Fruit fly (Drosophila melanogaster) whole organism, embryonic: ENCODE measurements around the gene CG13679.
A peak's percentile ranks its signal among the peaks of the same experiment; 100 is the strongest.

ENCODE experiments used
- CG10147 ChIP-seq: fragments of 200-800 bp; sonication (Bioruptor generic); optimal IDR thresholded peaks from 2 replicates; lab custom pipeline; 2019; ENCODE audit warnings: missing biosample characterization, mild to moderate bottlenecking, missing genetic modification characterization, moderate library complexity
- CG10267 ChIP-seq: fragments of 200-800 bp; sonication (Bioruptor generic); optimal IDR thresholded peaks from 2 replicates; lab custom pipeline; 2018; ENCODE audit warnings: missing biosample characterization, mild to moderate bottlenecking, missing genetic modification characterization, moderate library complexity
- CG11456 ChIP-seq: fragments of 200-800 bp; sonication (Bioruptor generic); IDR thresholded peaks from 3 replicates; pipeline ENCODE4 v1.3.6; 2022; ENCODE audit warnings: missing biosample characterization, missing genetic modification characterization
- CG11504 ChIP-seq: fragments of 200-800 bp; sonication (Bioruptor generic); optimal IDR thresholded peaks from 3 replicates; lab custom pipeline; 2019; ENCODE audit warnings: missing biosample characterization, mild to moderate bottlenecking, missing genetic modification characterization, moderate library complexity
- CG12659 ChIP-seq: fragments of 200-800 bp; sonication (Bioruptor generic); optimal IDR thresholded peaks from 3 replicates; lab custom pipeline; 2017; ENCODE audit warnings: mild to moderate bottlenecking, missing biosample characterization, missing genetic modification reagents, missing genetic modification characterization
- CG13123 ChIP-seq: fragments of 200-800 bp; sonication (Bioruptor generic); optimal IDR thresholded peaks from 2 replicates; lab custom pipeline; 2016; ENCODE audit warnings: missing biosample characterization, missing genetic modification characterization
- CG13775 ChIP-seq: fragments of 200-800 bp; sonication (Bioruptor generic); optimal IDR thresholded peaks from 3 replicates; lab custom pipeline; 2017; ENCODE audit warnings: missing biosample characterization, mild to moderate bottlenecking, missing genetic modification characterization
- CG14667 ChIP-seq: fragments of 200-800 bp; sonication (Bioruptor generic); IDR thresholded peaks from 2 replicates; pipeline ENCODE4 v1.3.6; 2022; ENCODE audit warnings: missing biosample characterization, missing genetic modification characterization
- CG1603 ChIP-seq: fragments of 200-800 bp; sonication (Bioruptor generic); optimal IDR thresholded peaks from 2 replicates; lab custom pipeline; 2019; ENCODE audit warnings: missing biosample characterization, mild to moderate bottlenecking, missing genetic modification characterization, moderate library complexity
- CG17186 ChIP-seq: fragments of 200-800 bp; sonication (Bioruptor generic); optimal IDR thresholded peaks from 3 replicates; lab custom pipeline; 2017; ENCODE audit warnings: missing biosample characterization, missing genetic modification reagents, missing genetic modification characterization
- CG18476 ChIP-seq: fragments of 200-800 bp; sonication (Bioruptor generic); optimal IDR thresholded peaks from 2 replicates; lab custom pipeline; 2016; ENCODE audit warnings: missing biosample characterization, mild to moderate bottlenecking, missing genetic modification characterization
- CG18599 ChIP-seq: fragments of 200-800 bp; sonication (Bioruptor generic); optimal IDR thresholded peaks from 3 replicates; lab custom pipeline; 2017; ENCODE audit warnings: missing biosample characterization, missing genetic modification characterization, mild to moderate bottlenecking, moderate library complexity, missing genetic modification reagents
- CG31224 ChIP-seq: fragments of 200-800 bp; sonication (Bioruptor generic); IDR thresholded peaks from 2 replicates; pipeline ENCODE4 v1.3.6; 2022; ENCODE audit warnings: missing biosample characterization, missing genetic modification characterization
- CG31388 ChIP-seq: fragments of 200-800 bp; sonication (Bioruptor generic); optimal IDR thresholded peaks from 2 replicates; lab custom pipeline; 2016; ENCODE audit warnings: missing biosample characterization, missing genetic modification characterization
- CG3163 ChIP-seq: fragments of 200-800 bp; sonication (Bioruptor generic); optimal IDR thresholded peaks from 3 replicates; lab custom pipeline; 2016; ENCODE audit warnings: missing biosample characterization, missing genetic modification characterization
- CG32532 ChIP-seq: fragments of 200-800 bp; sonication (Bioruptor generic); IDR thresholded peaks from 2 replicates; pipeline ENCODE4 v1.3.6; 2022; ENCODE audit warnings: missing biosample characterization, missing genetic modification characterization
- CG3407 ChIP-seq: fragments of 200-800 bp; sonication (Bioruptor generic); optimal IDR thresholded peaks from 2 replicates; lab custom pipeline; 2018; ENCODE audit warnings: missing biosample characterization, mild to moderate bottlenecking, missing genetic modification characterization
- CG4282 ChIP-seq: fragments of 200-800 bp; sonication (Bioruptor generic); optimal IDR thresholded peaks from 2 replicates; lab custom pipeline; 2016; ENCODE audit warnings: missing biosample characterization, missing genetic modification characterization
- CG4854 ChIP-seq: fragments of 200-800 bp; sonication (Bioruptor generic); optimal IDR thresholded peaks from 2 replicates; lab custom pipeline; 2016; ENCODE audit warnings: missing biosample characterization, missing genetic modification characterization, inconsistent platforms
- CG5953 ChIP-seq: fragments of 200-800 bp; sonication (Bioruptor generic); IDR thresholded peaks from 2 replicates; pipeline ENCODE4 v1.3.6; 2022; ENCODE audit warnings: missing biosample characterization, missing genetic modification characterization
- CG6654 ChIP-seq: fragments of 200-800 bp; sonication (Bioruptor generic); optimal IDR thresholded peaks from 2 replicates; lab custom pipeline; 2017; ENCODE audit warnings: missing biosample characterization, mild to moderate bottlenecking, missing genetic modification characterization
- CG6689 ChIP-seq: fragments of 200-800 bp; sonication (Bioruptor generic); IDR thresholded peaks from 2 replicates; pipeline ENCODE4 v1.3.6; 2022; ENCODE audit warnings: missing biosample characterization, missing genetic modification characterization
- CG9727 ChIP-seq: fragments of 200-800 bp; sonication (Bioruptor generic); optimal IDR thresholded peaks from 3 replicates; lab custom pipeline; 2017; ENCODE audit warnings: missing biosample characterization, mild to moderate bottlenecking, missing genetic modification characterization
- CG9797 ChIP-seq: fragments of 200-800 bp; sonication (Bioruptor generic); optimal IDR thresholded peaks from 3 replicates; lab custom pipeline; 2018; ENCODE audit warnings: missing biosample characterization, mild to moderate bottlenecking, missing genetic modification characterization
- Fer3 ChIP-seq: fragments of 200-800 bp; sonication (Bioruptor generic); optimal IDR thresholded peaks from 2 replicates; lab custom pipeline; 2018; ENCODE audit warnings: missing biosample characterization, mild to moderate bottlenecking, missing genetic modification characterization, moderate library complexity
- Hsf ChIP-seq: fragments of 200-800 bp; sonication (Bioruptor generic); optimal IDR thresholded peaks from 3 replicates; lab custom pipeline; 2016; ENCODE audit warnings: missing biosample characterization, missing genetic modification characterization
- Lhr ChIP-seq: fragments of 200-800 bp; sonication (Bioruptor generic); optimal IDR thresholded peaks from 3 replicates; lab custom pipeline; 2017; ENCODE audit warnings: mild to moderate bottlenecking, missing biosample characterization, missing genetic modification reagents, missing genetic modification characterization
- MTF-1 ChIP-seq: fragments of 200-800 bp; sonication (Bioruptor generic); optimal IDR thresholded peaks from 2 replicates; lab custom pipeline; 2018; ENCODE audit warnings: missing biosample characterization, mild to moderate bottlenecking, missing genetic modification characterization, borderline replicate concordance
- Med ChIP-seq: fragments of 200-800 bp; sonication (Bioruptor generic); peaks from one replicate; lab custom pipeline; 2016; ENCODE audit warnings: missing biosample characterization, missing genetic modification characterization, mild to moderate bottlenecking, inconsistent platforms, moderate library complexity
- NfI ChIP-seq: fragments of 200-800 bp; sonication (Bioruptor generic); optimal IDR thresholded peaks from 3 replicates; lab custom pipeline; 2018; ENCODE audit warnings: missing biosample characterization, mild to moderate bottlenecking, missing genetic modification characterization, moderate library complexity
- Sry-β ChIP-seq: fragments of 200-800 bp; sonication (Bioruptor generic); optimal IDR thresholded peaks from 2 replicates; lab custom pipeline; 2018; ENCODE audit warnings: missing biosample characterization, mild to moderate bottlenecking, missing genetic modification characterization, moderate library complexity
- al ChIP-seq: fragments of 200-800 bp; sonication (Bioruptor generic); IDR thresholded peaks from 2 replicates; pipeline ENCODE4 v1.3.6; 2022; ENCODE audit warnings: missing biosample characterization, missing genetic modification characterization
- ase ChIP-seq: fragments of 200-800 bp; sonication (Bioruptor generic); IDR thresholded peaks from 3 replicates; pipeline ENCODE4 v1.3.6; 2022; ENCODE audit warnings: missing biosample characterization, missing genetic modification characterization
- ash1 ChIP-seq: fragments of 200-800 bp; sonication (Bioruptor generic); optimal IDR thresholded peaks from 2 replicates; lab custom pipeline; 2018; ENCODE audit warnings: missing biosample characterization, mild to moderate bottlenecking, missing genetic modification characterization
- az2 ChIP-seq: fragments of 200-800 bp; sonication (Bioruptor generic); optimal IDR thresholded peaks from 3 replicates; lab custom pipeline; 2016; ENCODE audit warnings: missing biosample characterization, missing genetic modification characterization
- corto ChIP-seq: fragments of 200-800 bp; sonication (Bioruptor generic); optimal IDR thresholded peaks from 2 replicates; lab custom pipeline; 2016; ENCODE audit warnings: missing biosample characterization, mild to moderate bottlenecking, missing genetic modification characterization, moderate library complexity
- dati ChIP-seq: fragments of 200-800 bp; sonication (Bioruptor generic); IDR thresholded peaks from 2 replicates; pipeline ENCODE4 v1.3.6; 2022; ENCODE audit warnings: missing biosample characterization, missing genetic modification characterization
- disco-r ChIP-seq: fragments of 200-800 bp; sonication (Bioruptor generic); optimal IDR thresholded peaks from 2 replicates; lab custom pipeline; 2016; ENCODE audit warnings: missing biosample characterization, missing genetic modification characterization
- emc ChIP-seq: fragments of 200-800 bp; sonication (Bioruptor generic); optimal IDR thresholded peaks from 2 replicates; lab custom pipeline; 2016; ENCODE audit warnings: missing biosample characterization, missing genetic modification characterization
- ems ChIP-seq: fragments of 200-800 bp; sonication (Bioruptor generic); optimal IDR thresholded peaks from 3 replicates; lab custom pipeline; 2016; ENCODE audit warnings: missing biosample characterization, missing genetic modification characterization
- en ChIP-seq: fragments of 200-800 bp; sonication (Bioruptor generic); optimal IDR thresholded peaks from 2 replicates; lab custom pipeline; 2016; ENCODE audit warnings: missing biosample characterization, missing genetic modification characterization
- eyg ChIP-seq: fragments of 200-800 bp; sonication (Bioruptor generic); optimal IDR thresholded peaks from 3 replicates; lab custom pipeline; 2016; ENCODE audit warnings: missing biosample characterization, missing genetic modification characterization
- ftz-f1 ChIP-seq: fragments of 200-800 bp; sonication (Bioruptor generic); optimal IDR thresholded peaks from 2 replicates; lab custom pipeline; 2016; ENCODE audit warnings: missing biosample characterization, missing genetic modification characterization
- ind ChIP-seq: fragments of 200-800 bp; sonication (Bioruptor generic); optimal IDR thresholded peaks from 3 replicates; lab custom pipeline; 2016; ENCODE audit warnings: missing biosample characterization, missing genetic modification characterization
- knrl ChIP-seq: fragments of 200-800 bp; sonication (Bioruptor generic); IDR thresholded peaks from 3 replicates; pipeline ENCODE4 v1.3.6; 2022; ENCODE audit warnings: missing biosample characterization, missing genetic modification characterization; ENCODE audit not compliant: partially characterized antibody
- ranshi ChIP-seq: fragments of 200-800 bp; sonication (Bioruptor generic); IDR thresholded peaks from 2 replicates; pipeline ENCODE4 v1.3.6; 2022; ENCODE audit warnings: missing biosample characterization, missing genetic modification characterization
- shn ChIP-seq: fragments of 200-800 bp; sonication (Bioruptor generic); optimal IDR thresholded peaks from 3 replicates; lab custom pipeline; 2016; ENCODE audit warnings: missing biosample characterization, missing genetic modification characterization
- stc ChIP-seq: fragments of 200-800 bp; sonication (Bioruptor generic); IDR thresholded peaks from 2 replicates; pipeline ENCODE4 v1.3.6; 2022; ENCODE audit warnings: missing biosample characterization, missing genetic modification characterization
- usp ChIP-seq: fragments of >200 bp; optimal IDR thresholded peaks from 2 replicates; lab custom pipeline; 2017; ENCODE audit warnings: missing biosample characterization, missing genetic modification characterization
- zf30C ChIP-seq: fragments of 200-800 bp; sonication (Bioruptor generic); optimal IDR thresholded peaks from 3 replicates; lab custom pipeline; 2018; ENCODE audit warnings: missing biosample characterization, mild to moderate bottlenecking, missing genetic modification characterization

Gene CG13679

dm6 chr3L:8177795-8178564 is 24.6 kb upstream of the CG13679 start, which contains the start of gene Nmt (continued):
- TF ChIP-seq CG13775 (GFP tag; lab: Kevin White, UChicago) (peak; percentile 7), CG10267 (peak; percentile 24), CG5953 (GFP tag; lab: Robert Waterston, UW) (peak; percentile 7; the same call in 1 of the 2 replicates), CG1603 (tag; lab: Kevin White, UChicago) (peak; percentile 33), CG3163 (GFP tag; lab: Kevin White, UChicago) (no peak), al (GFP tag; lab: Robert Waterston, UW) (no peak), ase (GFP tag; lab: Robert Waterston, UW) (no peak), ftz-f1 (GFP tag; lab: Kevin White, UChicago) (no peak), corto (no peak), zf30C (GFP tag; lab: Kevin White, UChicago) (no peak), CG12659 (GFP tag; lab: Kevin White, UChicago) (peak; percentile 6), usp (no peak), ranshi (GFP tag; lab: Robert Waterston, UW) (peak; percentile 14; the same call in 1 of the 2 replicates), CG31224 (GFP tag; lab: Robert Waterston, UW) (no peak), CG4854 (GFP tag; lab: Kevin White, UChicago) (no peak), CG6654 (GFP tag; lab: Kevin White, UChicago) (no peak), CG9797 (peak; percentile 67), emc (GFP tag; lab: Kevin White, UChicago) (no peak), disco-r (GFP tag; lab: Kevin White, UChicago) (no peak), CG14667 (peak; percentile 36; the same call in 1 of the 2 replicates), ash1 (GFP tag; lab: Kevin White, UChicago) (no peak), Hsf (GFP tag; lab: Kevin White, UChicago) (peak; percentile 30), CG18476 (GFP tag; lab: Kevin White, UChicago) (no peak), Lhr (GFP tag; lab: Kevin White, UChicago) (no peak), knrl (peak; percentile 67; the same call in 2 of the 3 replicates), CG4282 (no peak), Sry-β (GFP tag; lab: Kevin White, UChicago) (no peak), MTF-1 (no peak), ems (GFP tag; lab: Kevin White, UChicago) (no peak), dati (GFP tag; lab: Robert Waterston, UW) (no peak), eyg (no peak), CG10147 (no peak), CG6689 (GFP tag; lab: Robert Waterston, UW) (no peak), CG17186 (no peak), Fer3 (tag; lab: Kevin White, UChicago) (peak; percentile 39), CG32532 (GFP tag; lab: Robert Waterston, UW) (peak; percentile 64), CG13123 (no peak), ind (GFP tag; lab: Kevin White, UChicago) (peak; percentile 44), CG11504 (tag; lab: Kevin White, UChicago) (no peak), NfI (GFP tag; lab: Kevin White, UChicago) (no peak), en (no peak), CG31388 (no peak), CG18599 (GFP tag; lab: Kevin White, UChicago) (no peak), CG9727 (GFP tag; lab: Kevin White, UChicago) (peak; percentile 12), shn (GFP tag; lab: Kevin White, UChicago) (no peak), CG11456 (GFP tag; lab: Robert Waterston, UW) (no peak), CG3407 (GFP tag; lab: Kevin White, UChicago) (no peak), az2 (GFP tag; lab: Kevin White, UChicago) (peak; percentile 5), Med (GFP tag; lab: Kevin White, UChicago) (peak; percentile 79), stc (no peak)
